Comparison of ENCODE assay signal across 1 fruit fly cellular context in genomic region chr2L:19376145-19376544, dm6.
TF ChIP-seq lines count a peak whose summit lies in the region.

No protein-coding gene starts in this region.

TF ChIP-seq in whole organism, embryonic, 481 proteins besides CTCF, POLR2A, EP300 and RAD21 (continued from another document):
- TF ChIP-seq hth (optimal IDR thresholded peaks at IDR 0.05; lab: Kevin White, UChicago) (no peak), chif (GFP tag; optimal IDR thresholded peaks at IDR 0.05; lab: Kevin White, UChicago) (peak in 1 of 2 experiments; percentile 43), PHDP (tag; optimal IDR thresholded peaks at IDR 0.05; lab: Kevin White, UChicago) (no peak), CoRest (tag; optimal IDR thresholded peaks at IDR 0.05; lab: Kevin White, UChicago) (peak; percentile 33), ci (GFP tag; IDR thresholded peaks at IDR 0.05; lab: Robert Waterston, UW) (peak; percentile 76), odd (GFP tag; optimal IDR thresholded peaks at IDR 0.05; lab: Kevin White, UChicago) (no peak), CG9727 (GFP tag; optimal IDR thresholded peaks at IDR 0.05; lab: Kevin White, UChicago) (peak; percentile 46), Antp (GFP tag; optimal IDR thresholded peaks at IDR 0.05; lab: Kevin White, UChicago) (peak; percentile 18), CG4424 (GFP tag; optimal IDR thresholded peaks at IDR 0.05; lab: Kevin White, UChicago) (peak; percentile 47), CG2712 (tag; optimal IDR thresholded peaks at IDR 0.05; lab: Kevin White, UChicago) (peak; percentile 71), ATbp (GFP tag; optimal IDR thresholded peaks at IDR 0.05; lab: Kevin White, UChicago) (peak; percentile 22), chm (GFP tag; IDR thresholded peaks at IDR 0.05; lab: Robert Waterston, UW) (peak; percentile 41; the same call in 1 of the 2 replicates), CG11247 (GFP tag; IDR thresholded peaks at IDR 0.05; lab: Robert Waterston, UW) (no peak), CG7372 (GFP tag; IDR thresholded peaks at IDR 0.05; lab: Robert Waterston, UW) (no peak), CG2889 (GFP tag; IDR thresholded peaks at IDR 0.05; lab: Robert Waterston, UW) (peak; percentile 59; the same call in 1 of the 3 replicates), luna (GFP tag; optimal IDR thresholded peaks at IDR 0.05; lab: Kevin White, UChicago) (no peak), Rx (GFP tag; IDR thresholded peaks at IDR 0.05; lab: Robert Waterston, UW) (peak; percentile 17; the same call in 1 of the 2 replicates), nmo (GFP tag; optimal IDR thresholded peaks at IDR 0.05; lab: Kevin White, UChicago) (peak; percentile 34), phol (tag; optimal IDR thresholded peaks at IDR 0.05; lab: Kevin White, UChicago) (peak; percentile 56), gce (GFP tag; IDR thresholded peaks at IDR 0.05; lab: Robert Waterston, UW) (no peak), grau (tag; optimal IDR thresholded peaks at IDR 0.05; lab: Kevin White, UChicago) (peak; percentile 30)
TF ChIP-seq in whole organism, embryonic: peak in this region for 106.
